Worm (Caenorhabditis elegans): ENCODE measurements around the gene fbxa-194.

DNA sequence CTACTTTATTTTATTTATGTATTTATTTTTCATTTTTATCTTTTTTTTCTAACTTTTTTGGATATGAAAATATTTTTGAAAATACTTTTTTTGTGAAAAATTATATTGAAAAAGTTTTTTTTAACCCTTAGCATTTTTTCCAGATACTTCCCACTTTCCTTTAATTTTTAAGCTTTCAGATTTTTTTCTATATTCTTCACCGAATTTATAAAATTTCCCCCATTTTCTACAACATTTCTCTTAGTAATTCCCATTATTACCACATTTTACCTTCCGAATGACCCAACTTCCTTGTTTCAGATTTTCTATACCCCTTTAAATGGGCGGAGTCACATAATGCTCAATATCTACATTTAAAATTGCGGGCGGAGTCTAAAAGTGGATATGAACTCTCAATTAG lies 36.3 kb upstream of the fbxa-194 start, which contains the start of gene daf-28:
- no peak for TF ChIP-seq sptf-1 (tag; optimal IDR thresholded peaks at IDR 0.05)
- TF ChIP-seq nhr-28 (tag; optimal IDR thresholded peaks at IDR 0.05), result no peak
- TF ChIP-seq pax-3 (tag; optimal IDR thresholded peaks at IDR 0.05), result no peak
- no peak for TF ChIP-seq ceh-88 (GFP tag; IDR thresholded peaks at IDR 0.05)
- no peak for TF ChIP-seq zag-1 (tag; optimal IDR thresholded peaks at IDR 0.05)
- no peak for TF ChIP-seq fkh-10 (GFP tag; optimal IDR thresholded peaks at IDR 0.05)

All from whole organism, L1 larva.